Worm (Caenorhabditis elegans) whole organism, L2 larva: ENCODE measurements around the gene ptp-4A2.

Experiments
- F13H6.1 ChIP-seq: sonication (generic microtip); optimal IDR thresholded peaks from 2 replicates; lab custom pipeline; 2016; ENCODE audit warnings: missing genetic modification characterization, missing compliant biosample characterization
- R02D3.7 ChIP-seq: fragments of 150-350 bp; optimal IDR thresholded peaks from 2 replicates; lab custom pipeline; 2014; ENCODE audit warnings: missing biosample characterization, missing genetic modification characterization
- Y55F3AM.14 ChIP-seq: fragments of 200-800 bp; sonication (Bioruptor generic); optimal IDR thresholded peaks from 2 replicates; lab custom pipeline; 2018; ENCODE audit warnings: mild to moderate bottlenecking, missing genetic modification characterization, missing compliant biosample characterization
- ZK546.5 ChIP-seq: sonication (generic microtip); optimal IDR thresholded peaks from 2 replicates; lab custom pipeline; 2017; ENCODE audit warnings: missing biosample characterization, missing genetic modification characterization
- alr-1 ChIP-seq: fragments of 150-350 bp; optimal IDR thresholded peaks from 2 replicates; lab custom pipeline; 2014; ENCODE audit warnings: missing biosample characterization, missing genetic modification characterization
- ama-1 ChIP-seq: fragments of 150-350 bp; optimal IDR thresholded peaks from 2 replicates; lab custom pipeline; 2018; ENCODE audit warnings: inconsistent platforms
- blmp-1 ChIP-seq: sonication (generic microtip); optimal IDR thresholded peaks from 2 replicates; lab custom pipeline; 2017; ENCODE audit warnings: missing genetic modification characterization, mild to moderate bottlenecking, missing compliant biosample characterization, antibody characterized with exemption, moderate library complexity; ENCODE audit not compliant: insufficient read depth
- ceh-16 ChIP-seq: fragments of 150-350 bp; optimal IDR thresholded peaks from 2 replicates; lab custom pipeline; 2014; ENCODE audit warnings: missing biosample characterization, missing genetic modification characterization
- ceh-82 ChIP-seq: fragments of 150-350 bp; optimal IDR thresholded peaks from 2 replicates; lab custom pipeline; 2014; ENCODE audit warnings: missing biosample characterization, missing genetic modification characterization
- crh-2 ChIP-seq: sonication (generic microtip); optimal IDR thresholded peaks from 2 replicates; lab custom pipeline; 2017; ENCODE audit warnings: missing biosample characterization, missing genetic modification characterization
- dmd-4 ChIP-seq: sonication (generic microtip); optimal IDR thresholded peaks from 2 replicates; lab custom pipeline; 2017; ENCODE audit warnings: missing biosample characterization, missing genetic modification characterization
- egl-27 ChIP-seq: sonication (generic microtip); optimal IDR thresholded peaks from 3 replicates; lab custom pipeline; 2017; ENCODE audit warnings: missing biosample characterization, missing genetic modification reagents, missing genetic modification characterization
- elt-3 ChIP-seq: sonication (generic microtip); optimal IDR thresholded peaks from 2 replicates; lab custom pipeline; 2017; ENCODE audit warnings: missing biosample characterization, missing genetic modification characterization
- fos-1 ChIP-seq: fragments of 150-350 bp; optimal IDR thresholded peaks from 2 replicates; lab custom pipeline; 2014; ENCODE audit warnings: missing biosample characterization, missing genetic modification characterization
- gmeb-1 ChIP-seq: fragments of 150-350 bp; optimal IDR thresholded peaks from 2 replicates; lab custom pipeline; 2014; ENCODE audit warnings: missing biosample characterization, missing genetic modification characterization
- lin-39 ChIP-seq: fragments of 150-350 bp; optimal IDR thresholded peaks from 2 replicates; lab custom pipeline; 2014; ENCODE audit warnings: missing biosample characterization, missing genetic modification reagents, missing genetic modification characterization
- lsy-2 ChIP-seq, 2 experiments: fragments of 150-350 bp in 1 of 2; sonication (generic microtip) in 1 of 2; optimal IDR thresholded peaks; 2 replicates each; lab custom pipeline; 2014 to 2017; ENCODE audit warnings: missing biosample characterization in 2 of 2, missing genetic modification characterization in 2 of 2
- mab-5 ChIP-seq: fragments of 150-350 bp; optimal IDR thresholded peaks from 2 replicates; lab custom pipeline; 2014; ENCODE audit warnings: missing biosample characterization, missing genetic modification characterization
- mbf-1 ChIP-seq: sonication (generic microtip); optimal IDR thresholded peaks from 2 replicates; lab custom pipeline; 2017; ENCODE audit warnings: missing biosample characterization, missing genetic modification characterization
- nhr-10 ChIP-seq: sonication (generic microtip); optimal IDR thresholded peaks from 2 replicates; lab custom pipeline; 2017; ENCODE audit warnings: missing biosample characterization, missing genetic modification characterization
- nhr-11 ChIP-seq: fragments of 150-350 bp; optimal IDR thresholded peaks from 2 replicates; lab custom pipeline; 2014; ENCODE audit warnings: missing biosample characterization, missing genetic modification characterization
- nhr-12 ChIP-seq: fragments of 150-350 bp; optimal IDR thresholded peaks from 2 replicates; lab custom pipeline; 2014; ENCODE audit warnings: missing biosample characterization, missing genetic modification characterization
- nhr-129 ChIP-seq: fragments of 150-350 bp; optimal IDR thresholded peaks from 2 replicates; lab custom pipeline; 2014; ENCODE audit warnings: missing biosample characterization, missing genetic modification characterization
- nhr-21 ChIP-seq: fragments of 150-350 bp; optimal IDR thresholded peaks from 2 replicates; lab custom pipeline; 2014; ENCODE audit warnings: missing biosample characterization, missing genetic modification characterization
- nhr-237 ChIP-seq: fragments of 150-350 bp; optimal IDR thresholded peaks from 2 replicates; lab custom pipeline; 2014; ENCODE audit warnings: missing biosample characterization, missing genetic modification characterization
- nhr-25 ChIP-seq: fragments of 150-350 bp; sonication (generic microtip); optimal IDR thresholded peaks from 3 replicates; lab custom pipeline; 2014; ENCODE audit warnings: missing biosample characterization, missing genetic modification characterization
- nhr-6 ChIP-seq: fragments of 150-350 bp; optimal IDR thresholded peaks from 2 replicates; lab custom pipeline; 2014; ENCODE audit warnings: missing biosample characterization, missing genetic modification characterization
- sem-4 ChIP-seq: fragments of 150-350 bp; optimal IDR thresholded peaks from 2 replicates; lab custom pipeline; 2014; ENCODE audit warnings: missing biosample characterization, missing genetic modification reagents, missing genetic modification characterization
- skn-1 ChIP-seq: sonication (generic microtip); optimal IDR thresholded peaks from 2 replicates; lab custom pipeline; 2017; ENCODE audit warnings: missing biosample characterization, missing genetic modification characterization
- sma-3 ChIP-seq: sonication (generic microtip); optimal IDR thresholded peaks from 2 replicates; lab custom pipeline; 2016; ENCODE audit warnings: missing genetic modification reagents, missing genetic modification characterization, missing compliant biosample characterization
- sma-9 ChIP-seq, 2 experiments: fragments of 150-350 bp in 1 of 2; sonication (generic microtip) in 1 of 2; optimal IDR thresholded peaks; 2 replicates each; lab custom pipeline; 2014 to 2016; ENCODE audit warnings: missing genetic modification characterization in 2 of 2, mild to moderate bottlenecking in 1 of 2, missing biosample characterization in 1 of 2, missing compliant biosample characterization in 1 of 2, missing genetic modification reagents in 1 of 2, moderate library complexity in 1 of 2
- snpc-4 ChIP-seq: fragments of 150-350 bp; optimal IDR thresholded peaks from 2 replicates; lab custom pipeline; 2014; ENCODE audit warnings: missing biosample characterization, missing genetic modification characterization
- unc-55 ChIP-seq: fragments of 150-350 bp; sonication (generic microtip); optimal IDR thresholded peaks from 3 replicates; lab custom pipeline; 2014; ENCODE audit warnings: missing biosample characterization, missing genetic modification reagents, missing genetic modification characterization
- unc-62 ChIP-seq: fragments of 150-350 bp; optimal IDR thresholded peaks from 2 replicates; lab custom pipeline; 2014; ENCODE audit warnings: missing biosample characterization, missing genetic modification reagents, missing genetic modification characterization
- zag-1 ChIP-seq: fragments of 150-350 bp; optimal IDR thresholded peaks from 2 replicates; lab custom pipeline; 2014; ENCODE audit warnings: missing biosample characterization, missing genetic modification characterization
- ztf-1 ChIP-seq: fragments of 200-800 bp; sonication (Bioruptor generic); conservative IDR thresholded peaks from 2 replicates; pipeline ENCODE4 v1.3.6; 2022; ENCODE audit warnings: missing genetic modification characterization, missing compliant biosample characterization
- ztf-11 ChIP-seq: sonication (generic microtip); optimal IDR thresholded peaks from 2 replicates; lab custom pipeline; 2017; ENCODE audit warnings: missing biosample characterization, missing genetic modification characterization
- ztf-4 ChIP-seq: fragments of 150-350 bp; optimal IDR thresholded peaks from 2 replicates; lab custom pipeline; 2014; ENCODE audit warnings: missing biosample characterization, missing genetic modification characterization

The ptp-4A2 gene

ce11 chrX:3942267-3942666 lies 846 bp downstream of the ptp-4A2 start, which contains the start of gene T19D2.13:
Gene T19D2.13 (minus strand): TSS chrX:3942367.
- TF ChIP-seq sem-4 (tag; lab: Kevin White, UChicago): no peak
- TF ChIP-seq nhr-21 (tag; lab: Kevin White, UChicago): no peak
- TF ChIP-seq nhr-129 (tag; lab: Kevin White, UChicago): no peak
- TF ChIP-seq alr-1 (tag; lab: Kevin White, UChicago): no peak
- no peak for TF ChIP-seq F13H6.1
- TF ChIP-seq unc-55 (GFP tag; lab: Kevin White, UChicago): no peak
- no peak for TF ChIP-seq ztf-11 (tag; lab: Kevin White, UChicago)
- TF ChIP-seq snpc-4 (tag; lab: Kevin White, UChicago): no peak
- TF ChIP-seq mab-5 (tag; lab: Kevin White, UChicago): no peak
- TF ChIP-seq ZK546.5 (tag; lab: Kevin White, UChicago): no peak
- TF ChIP-seq nhr-10: no peak
- TF ChIP-seq blmp-1 (tag; lab: Kevin White, UChicago): no peak

ce11 chrX:3938950-3939349 lies 4.2 kb downstream of the ptp-4A2 start, which contains the start of gene T19D2.3:
Gene T19D2.3 (plus strand): TSS chrX:3939250.
- TF ChIP-seq nhr-6 (tag; lab: Kevin White, UChicago): no peak
- TF ChIP-seq ztf-4 (tag; lab: Kevin White, UChicago): no peak
- TF ChIP-seq sem-4 (tag; lab: Kevin White, UChicago): no peak
- no peak for TF ChIP-seq dmd-4 (tag; lab: Kevin White, UChicago)
- no peak for TF ChIP-seq nhr-10
- no peak for TF ChIP-seq alr-1 (tag; lab: Kevin White, UChicago)
- TF ChIP-seq nhr-25 (tag; lab: Kevin White, UChicago): no peak
- no peak for TF ChIP-seq fos-1
- no peak for TF ChIP-seq nhr-12 (tag; lab: Kevin White, UChicago)
- TF ChIP-seq nhr-21 (tag; lab: Kevin White, UChicago): no peak
- TF ChIP-seq ceh-16 (tag; lab: Kevin White, UChicago): no peak
- no peak for TF ChIP-seq mab-5 (tag; lab: Kevin White, UChicago)
- TF ChIP-seq lsy-2 (tag; optimal IDR thresholded peaks at IDR 0.05; lab: Kevin White, UChicago): no peak
- TF ChIP-seq snpc-4 (tag; lab: Kevin White, UChicago): no peak
- no peak for TF ChIP-seq elt-3 (tag; lab: Kevin White, UChicago)
- TF ChIP-seq, all 48 proteins: peak for 0

DNA sequence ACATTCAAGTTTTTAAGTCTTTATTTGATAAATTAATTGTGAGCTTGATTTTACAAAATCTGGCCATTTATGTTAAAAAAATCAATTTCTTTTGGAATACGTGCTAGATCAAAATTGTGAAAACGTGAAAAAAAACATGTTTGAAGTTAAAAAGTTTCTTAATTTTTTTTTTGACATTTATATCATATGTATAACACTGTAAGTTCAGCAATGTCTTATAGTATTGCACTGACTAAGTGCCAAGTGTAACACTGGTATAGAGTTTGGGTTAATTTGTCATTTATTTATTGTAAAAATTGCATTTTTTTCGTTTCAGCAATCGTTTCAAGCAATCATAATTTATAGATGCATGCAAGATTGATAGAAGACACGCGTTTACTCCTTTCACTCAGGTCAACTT lies 5.2 kb downstream of the ptp-4A2 start:
- TF ChIP-seq sma-3 (GFP tag; lab: Kevin White, UChicago): no peak
- no peak for TF ChIP-seq elt-3 (tag; lab: Kevin White, UChicago)
- no peak for TF ChIP-seq lsy-2 (tag; optimal IDR thresholded peaks at IDR 0.05; lab: Kevin White, UChicago)
- TF ChIP-seq mbf-1: no peak
- no peak for TF ChIP-seq ztf-4 (tag; lab: Kevin White, UChicago)
- TF ChIP-seq nhr-6 (tag; lab: Kevin White, UChicago): no peak
- TF ChIP-seq unc-55 (GFP tag; lab: Kevin White, UChicago): no peak

ce11 chrX:3937483-3937882 lies 5.6 kb downstream of the ptp-4A2 start:
- TF ChIP-seq alr-1 (tag; lab: Kevin White, UChicago) (no peak), nhr-12 (tag; lab: Kevin White, UChicago) (no peak), snpc-4 (tag; lab: Kevin White, UChicago) (no peak), nhr-11 (tag; lab: Kevin White, UChicago) (no peak), ama-1 (no peak), nhr-129 (tag; lab: Kevin White, UChicago) (no peak), nhr-6 (tag; lab: Kevin White, UChicago) (no peak), fos-1 (no peak), F13H6.1 (no peak), ztf-11 (tag; lab: Kevin White, UChicago) (no peak), gmeb-1 (tag; lab: Kevin White, UChicago) (no peak)
- TF ChIP-seq, all 48 proteins: peak for 0

DNA sequence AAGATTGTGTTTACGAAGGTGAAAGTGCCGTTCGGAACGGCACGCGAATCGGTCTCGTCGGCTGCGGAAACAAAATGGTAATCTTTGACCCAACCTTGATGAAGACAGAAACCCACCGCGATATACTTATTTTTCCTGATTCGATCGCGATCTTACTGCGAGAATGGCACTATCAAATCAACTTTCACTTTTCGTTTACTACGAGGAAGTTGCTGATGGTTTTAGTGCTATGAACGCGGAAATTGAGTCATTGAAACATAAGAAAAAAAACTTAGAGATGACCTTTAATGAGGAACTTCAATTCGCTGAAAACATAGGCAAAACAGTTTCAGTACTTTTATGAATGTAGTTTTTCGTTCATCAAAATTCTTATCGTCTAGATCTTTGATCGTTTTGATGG lies 10.4 kb downstream of the ptp-4A2 start:
- peak; percentile 65 for TF ChIP-seq nhr-25 (tag; lab: Kevin White, UChicago)
- no peak for TF ChIP-seq crh-2 (tag; lab: Kevin White, UChicago)
- TF ChIP-seq nhr-10: no peak
- no peak for TF ChIP-seq ceh-16 (tag; lab: Kevin White, UChicago)
- no peak for TF ChIP-seq Y55F3AM.14 (GFP tag; lab: Kevin White, UChicago)
- TF ChIP-seq skn-1 (tag; lab: Kevin White, UChicago): no peak
- no peak for TF ChIP-seq zag-1 (tag; lab: Kevin White, UChicago)
- TF ChIP-seq nhr-11 (tag; lab: Kevin White, UChicago): no peak
- no peak for TF ChIP-seq mab-5 (tag; lab: Kevin White, UChicago)
- TF ChIP-seq lin-39 (tag; lab: Kevin White, UChicago): no peak
- peak; percentile 88 for TF ChIP-seq blmp-1 (tag; lab: Kevin White, UChicago)
- TF ChIP-seq R02D3.7: no peak
- TF ChIP-seq ceh-82 (tag; lab: Kevin White, UChicago): no peak
- no peak for TF ChIP-seq nhr-21 (tag; lab: Kevin White, UChicago)
- TF ChIP-seq fos-1: no peak
- no peak for TF ChIP-seq nhr-237 (tag; lab: Kevin White, UChicago)
- peak; percentile 41 for TF ChIP-seq sma-9 (GFP tag; optimal IDR thresholded peaks at IDR 0.05; lab: Kevin White, UChicago)
- TF ChIP-seq sma-9 (tag; optimal IDR thresholded peaks at IDR 0.05; lab: Kevin White, UChicago): no peak
- TF ChIP-seq egl-27 (tag; lab: Kevin White, UChicago): no peak
- TF ChIP-seq unc-62 (GFP tag; lab: Kevin White, UChicago): no peak
- TF ChIP-seq sma-3 (GFP tag; lab: Kevin White, UChicago): peak; percentile 13
- TF ChIP-seq nhr-129 (tag; lab: Kevin White, UChicago): no peak
- TF ChIP-seq sem-4 (tag; lab: Kevin White, UChicago): peak; percentile 5
- TF ChIP-seq ztf-1 (GFP tag; lab: Robert Waterston, UW): no peak
- no peak for TF ChIP-seq ztf-11 (tag; lab: Kevin White, UChicago)
